Fruit fly (Drosophila melanogaster) whole organism, prepupa: ENCODE results near the gene ghi.

Source experiments
- Blimp-1 ChIP-seq: fragments of 200-800 bp; sonication (Bioruptor generic); optimal IDR thresholded peaks from 3 replicates; lab custom pipeline; 2017; ENCODE audit warnings: missing biosample characterization, missing genetic modification characterization, mild to moderate bottlenecking, moderate library complexity, missing genetic modification reagents
- CG10631 ChIP-seq: fragments of 200-800 bp; sonication (Bioruptor generic); optimal IDR thresholded peaks from 2 replicates; lab custom pipeline; 2016; ENCODE audit warnings: missing biosample characterization, missing genetic modification characterization
- CG10669 ChIP-seq: fragments of 200-800 bp; sonication (Bioruptor generic); optimal IDR thresholded peaks from 3 replicates; lab custom pipeline; 2018; ENCODE audit warnings: missing biosample characterization, mild to moderate bottlenecking, missing genetic modification characterization, moderate library complexity
- CG11762 ChIP-seq: fragments of 200-800 bp; sonication (Bioruptor generic); optimal IDR thresholded peaks from 3 replicates; lab custom pipeline; 2016; ENCODE audit warnings: missing biosample characterization, missing genetic modification characterization; ENCODE audit not compliant: insufficient read depth
- CG11902 ChIP-seq: fragments of 200-800 bp; sonication (Bioruptor generic); optimal IDR thresholded peaks from 3 replicates; lab custom pipeline; 2016; ENCODE audit warnings: missing biosample characterization, missing genetic modification characterization
- CG15336 ChIP-seq: fragments of 200-800 bp; sonication (Bioruptor generic); IDR thresholded peaks from 2 replicates; pipeline ENCODE4 v1.3.6; 2022; ENCODE audit warnings: missing biosample characterization, missing genetic modification characterization
- CG1621 ChIP-seq: fragments of 200-800 bp; sonication (Bioruptor generic); optimal IDR thresholded peaks from 3 replicates; lab custom pipeline; 2018; ENCODE audit warnings: missing biosample characterization, mild to moderate bottlenecking, missing genetic modification characterization
- CG16779 ChIP-seq: fragments of 200-800 bp; sonication (Bioruptor generic); optimal IDR thresholded peaks from 3 replicates; lab custom pipeline; 2017; ENCODE audit warnings: missing biosample characterization, mild to moderate bottlenecking, missing genetic modification characterization
- CG3032 ChIP-seq: fragments of 200-800 bp; optimal IDR thresholded peaks from 2 replicates; lab custom pipeline; 2019; ENCODE audit warnings: missing biosample characterization, mild to moderate bottlenecking, missing genetic modification characterization, moderate library complexity
- CG31627 ChIP-seq: fragments of 200-800 bp; sonication (Bioruptor generic); optimal IDR thresholded peaks from 3 replicates; lab custom pipeline; 2016; ENCODE audit warnings: missing biosample characterization, missing genetic modification characterization
- CG32006 ChIP-seq: fragments of 200-800 bp; sonication (Bioruptor generic); optimal IDR thresholded peaks from 3 replicates; lab custom pipeline; 2017; ENCODE audit warnings: missing biosample characterization, mild to moderate bottlenecking, missing genetic modification characterization
- CG34406 ChIP-seq: fragments of 200-800 bp; sonication (Bioruptor generic); optimal IDR thresholded peaks from 3 replicates; lab custom pipeline; 2016; ENCODE audit warnings: missing biosample characterization, missing genetic modification characterization
- CG6163 ChIP-seq: fragments of 200-800 bp; sonication (Bioruptor generic); IDR thresholded peaks from 3 replicates; pipeline ENCODE4 v1.3.6; 2022; ENCODE audit warnings: missing biosample characterization, missing genetic modification characterization
- CG6276 ChIP-seq: fragments of 200-800 bp; sonication (Bioruptor generic); optimal IDR thresholded peaks from 2 replicates; lab custom pipeline; 2017; ENCODE audit warnings: missing biosample characterization, mild to moderate bottlenecking, missing genetic modification characterization
- CG6792 ChIP-seq: fragments of 200-800 bp; sonication (Bioruptor generic); optimal IDR thresholded peaks from 3 replicates; lab custom pipeline; 2016; ENCODE audit warnings: missing biosample characterization, missing genetic modification characterization
- CG6808 ChIP-seq: fragments of 200-800 bp; sonication (Bioruptor generic); optimal IDR thresholded peaks from 3 replicates; lab custom pipeline; 2017; ENCODE audit warnings: missing biosample characterization, missing genetic modification characterization, mild to moderate bottlenecking, moderate library complexity, missing genetic modification reagents
- CG6854 ChIP-seq: fragments of 200-800 bp; sonication (Bioruptor generic); optimal IDR thresholded peaks from 2 replicates; lab custom pipeline; 2017; ENCODE audit warnings: missing biosample characterization, mild to moderate bottlenecking, missing genetic modification characterization
- CG7368 ChIP-seq: fragments of 200-800 bp; sonication (Bioruptor generic); optimal IDR thresholded peaks from 3 replicates; lab custom pipeline; 2016; ENCODE audit warnings: missing biosample characterization, missing genetic modification characterization
- CG8119 ChIP-seq: fragments of 200-800 bp; sonication (Bioruptor generic); IDR thresholded peaks from 3 replicates; pipeline ENCODE4 v1.3.6; 2022; ENCODE audit warnings: missing biosample characterization, missing genetic modification characterization
- CG8319 ChIP-seq: fragments of 200-800 bp; sonication (Bioruptor generic); optimal IDR thresholded peaks from 3 replicates; lab custom pipeline; 2016; ENCODE audit warnings: missing biosample characterization, missing genetic modification characterization
- CG8632 ChIP-seq: fragments of 200-800 bp; sonication (Bioruptor generic); optimal IDR thresholded peaks from 3 replicates; lab custom pipeline; 2016; ENCODE audit warnings: missing biosample characterization, missing genetic modification characterization
- CG9139 ChIP-seq: fragments of 200-800 bp; sonication (Bioruptor generic); optimal IDR thresholded peaks from 3 replicates; lab custom pipeline; 2017; ENCODE audit warnings: missing biosample characterization, mild to moderate bottlenecking, missing genetic modification characterization
- Eip75B ChIP-seq: fragments of 200-800 bp; sonication (Bioruptor generic); optimal IDR thresholded peaks from 3 replicates; lab custom pipeline; 2016; ENCODE audit warnings: missing biosample characterization, missing genetic modification characterization
- Eip78C ChIP-seq: fragments of 200-800 bp; sonication (Bioruptor generic); peaks from one replicate; lab custom pipeline; 2016; ENCODE audit warnings: missing biosample characterization, missing genetic modification characterization
- Eip93F ChIP-seq: fragments of 200-800 bp; sonication (Bioruptor generic); optimal IDR thresholded peaks from 2 replicates; lab custom pipeline; 2016; ENCODE audit warnings: missing biosample characterization, mild to moderate bottlenecking, missing genetic modification characterization
- Ets21C ChIP-seq: fragments of 200-800 bp; sonication (Bioruptor generic); optimal IDR thresholded peaks from 3 replicates; lab custom pipeline; 2016; ENCODE audit warnings: missing biosample characterization, missing genetic modification characterization
- Ets96B ChIP-seq: fragments of 200-800 bp; optimal IDR thresholded peaks from 2 replicates; lab custom pipeline; 2019; ENCODE audit warnings: missing biosample characterization, mild to moderate bottlenecking, missing genetic modification characterization, moderate library complexity
- Hr38 ChIP-seq: sonication (Bioruptor generic); optimal IDR thresholded peaks from 2 replicates; lab custom pipeline; 2016; ENCODE audit warnings: missing biosample characterization, missing genetic modification characterization
- Hr39 ChIP-seq: fragments of 200-800 bp; sonication (Bioruptor generic); optimal IDR thresholded peaks from 2 replicates; lab custom pipeline; 2016; ENCODE audit warnings: missing biosample characterization, missing genetic modification characterization
- Hr4 ChIP-seq: fragments of 200-800 bp; sonication (Bioruptor generic); optimal IDR thresholded peaks from 3 replicates; lab custom pipeline; 2016; ENCODE audit warnings: missing biosample characterization, missing genetic modification characterization
- Lpt ChIP-seq: fragments of 200-800 bp; sonication (Bioruptor generic); optimal IDR thresholded peaks from 3 replicates; lab custom pipeline; 2016; ENCODE audit warnings: missing biosample characterization, missing genetic modification characterization
- Met ChIP-seq: fragments of 200-800 bp; sonication (Bioruptor generic); optimal IDR thresholded peaks from 3 replicates; lab custom pipeline; 2016; ENCODE audit warnings: missing biosample characterization, missing genetic modification characterization
- OdsH ChIP-seq: fragments of 200-800 bp; sonication (Bioruptor generic); optimal IDR thresholded peaks from 3 replicates; lab custom pipeline; 2016; ENCODE audit warnings: missing biosample characterization, missing genetic modification characterization
- Smox ChIP-seq: fragments of 200-800 bp; sonication (Bioruptor generic); optimal IDR thresholded peaks from 3 replicates; lab custom pipeline; 2016; ENCODE audit warnings: missing biosample characterization, missing genetic modification characterization
- Sox102F ChIP-seq: fragments of 200-800 bp; sonication (Bioruptor generic); optimal IDR thresholded peaks from 2 replicates; lab custom pipeline; 2016; ENCODE audit warnings: missing biosample characterization, mild to moderate bottlenecking, missing genetic modification characterization
- Sox14 ChIP-seq: fragments of 200-800 bp; sonication (Bioruptor generic); optimal IDR thresholded peaks from 3 replicates; lab custom pipeline; 2016; ENCODE audit warnings: missing biosample characterization, missing genetic modification characterization
- Sox15 ChIP-seq: fragments of 200-800 bp; sonication (Bioruptor generic); optimal IDR thresholded peaks from 3 replicates; lab custom pipeline; 2016; ENCODE audit warnings: missing biosample characterization, missing genetic modification characterization
- achi ChIP-seq: fragments of 200-800 bp; sonication (Bioruptor generic); optimal IDR thresholded peaks from 3 replicates; lab custom pipeline; 2016; ENCODE audit warnings: missing biosample characterization, missing genetic modification characterization
- acj6 ChIP-seq: fragments of 200-800 bp; sonication (Bioruptor generic); optimal IDR thresholded peaks from 3 replicates; lab custom pipeline; 2016; ENCODE audit warnings: missing biosample characterization, missing genetic modification characterization
- cyc ChIP-seq: fragments of 200-800 bp; sonication (Bioruptor generic); optimal IDR thresholded peaks from 3 replicates; lab custom pipeline; 2016; ENCODE audit warnings: missing biosample characterization, missing genetic modification characterization
- dac ChIP-seq: fragments of 200-800 bp; sonication (Bioruptor generic); optimal IDR thresholded peaks from 2 replicates; lab custom pipeline; 2017; ENCODE audit warnings: missing biosample characterization, mild to moderate bottlenecking, missing genetic modification characterization
- dsx ChIP-seq: fragments of 200-800 bp; optimal IDR thresholded peaks from 3 replicates; lab custom pipeline; 2019; ENCODE audit warnings: missing biosample characterization, mild to moderate bottlenecking, missing genetic modification characterization, moderate library complexity; ENCODE audit not compliant: poor library complexity, severe bottlenecking
- fd59A ChIP-seq: fragments of 200-800 bp; sonication (Bioruptor generic); optimal IDR thresholded peaks from 2 replicates; lab custom pipeline; 2017; ENCODE audit warnings: missing biosample characterization, mild to moderate bottlenecking, missing genetic modification characterization, missing genetic modification reagents
- fd85E ChIP-seq: fragments of 200-800 bp; sonication (Bioruptor generic); optimal IDR thresholded peaks from 3 replicates; lab custom pipeline; 2016; ENCODE audit warnings: missing biosample characterization, missing genetic modification characterization
- fkh ChIP-seq: fragments of 200-800 bp; sonication (Bioruptor generic); optimal IDR thresholded peaks from 3 replicates; lab custom pipeline; 2017; ENCODE audit warnings: missing biosample characterization, mild to moderate bottlenecking, missing genetic modification characterization, moderate library complexity
- lz ChIP-seq: fragments of 200-800 bp; sonication (Bioruptor generic); optimal IDR thresholded peaks from 3 replicates; lab custom pipeline; 2016; ENCODE audit warnings: missing biosample characterization, missing genetic modification characterization
- net ChIP-seq: fragments of 200-800 bp; sonication (Bioruptor generic); optimal IDR thresholded peaks from 3 replicates; lab custom pipeline; 2016; ENCODE audit warnings: missing biosample characterization, missing genetic modification characterization
- pdm3 ChIP-seq: fragments of 200-800 bp; sonication (Bioruptor generic); optimal IDR thresholded peaks from 3 replicates; lab custom pipeline; 2016; ENCODE audit warnings: missing biosample characterization, missing genetic modification characterization
- salr ChIP-seq, 2 experiments: fragments of 200-800 bp; sonication (Bioruptor generic); optimal IDR thresholded peaks; 3 replicates each; lab custom pipeline; 2016 to 2018; ENCODE audit warnings: missing biosample characterization in 2 of 2, missing genetic modification characterization in 2 of 2, mild to moderate bottlenecking in 1 of 2
- spab ChIP-seq: fragments of 200-800 bp; sonication (Bioruptor generic); optimal IDR thresholded peaks from 2 replicates; lab custom pipeline; 2017; ENCODE audit warnings: missing biosample characterization, mild to moderate bottlenecking, missing genetic modification characterization, missing genetic modification reagents
- svp ChIP-seq: fragments of 200-800 bp; sonication (Bioruptor generic); peaks from one replicate; lab custom pipeline; 2016; ENCODE audit warnings: missing biosample characterization, missing genetic modification characterization
- vri ChIP-seq: fragments of 200-800 bp; sonication (Bioruptor generic); optimal IDR thresholded peaks from 3 replicates; lab custom pipeline; 2016; ENCODE audit warnings: missing biosample characterization, mild to moderate bottlenecking, missing genetic modification characterization

ghi gene

DNA sequence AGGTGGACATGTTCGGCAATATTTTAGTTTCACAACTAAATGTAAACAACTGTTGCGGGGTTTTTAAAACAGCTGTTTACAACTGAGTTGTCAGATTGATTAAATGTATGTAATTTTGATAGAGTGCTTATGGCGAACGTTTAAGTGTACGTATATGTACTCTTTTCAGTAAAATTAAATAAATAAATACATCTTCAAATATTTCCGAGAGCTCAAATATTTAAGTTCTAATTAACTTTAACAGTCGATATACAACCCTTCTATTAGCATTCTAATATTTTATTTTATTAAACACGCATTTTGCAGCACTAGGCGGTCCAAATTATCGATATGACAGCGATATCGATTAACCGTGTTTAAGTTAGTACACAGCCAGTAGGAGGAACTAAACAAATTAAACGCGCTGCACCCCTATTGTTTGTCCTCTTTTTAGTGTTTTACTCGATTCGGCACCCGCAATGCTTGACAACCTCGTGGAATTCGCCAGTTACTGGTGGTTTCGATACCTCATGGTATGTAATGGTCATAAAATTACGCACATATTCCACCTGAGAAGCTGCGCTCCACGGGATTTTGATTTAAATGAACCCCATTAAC lies at the start of gene ghi, which contains the start of gene CG3448:
Gene ghi (plus strand): TSS at position 355 of the 597 bp plus-strand sequence.
Gene CG3448 (minus strand): TSS at position 51 of the 597 bp plus-strand sequence.
- TF ChIP-seq fd85E (GFP tag; lab: Kevin White, UChicago) (peak; percentile 22), Hr39 (GFP tag; lab: Kevin White, UChicago) (peak; percentile 28), fd59A (GFP tag; lab: Kevin White, UChicago) (no peak), CG10631 (GFP tag; lab: Kevin White, UChicago) (no peak), Ets21C (GFP tag; lab: Kevin White, UChicago) (peak; percentile 31), achi (GFP tag; lab: Kevin White, UChicago) (peak; percentile 60), spab (GFP tag; lab: Kevin White, UChicago) (no peak), vri (GFP tag; lab: Kevin White, UChicago) (peak; percentile 32), Eip78C (peak; percentile 89), CG11902 (no peak), Eip75B (GFP tag; lab: Kevin White, UChicago) (peak; percentile 72), Eip93F (peak; percentile 64), Sox102F (GFP tag; lab: Kevin White, UChicago) (no peak), dac (GFP tag; lab: Kevin White, UChicago) (no peak), svp (GFP tag; lab: Kevin White, UChicago) (peak; percentile 84), Hr38 (no peak), CG32006 (no peak), CG6276 (no peak), CG11762 (GFP tag; lab: Kevin White, UChicago) (peak; percentile 49), OdsH (GFP tag; lab: Kevin White, UChicago) (no peak), net (GFP tag; lab: Kevin White, UChicago) (peak; percentile 47), pdm3 (no peak), Sox15 (GFP tag; lab: Kevin White, UChicago) (no peak), acj6 (GFP tag; lab: Kevin White, UChicago) (peak; percentile 58), Hr4 (peak; percentile 66), CG34406 (GFP tag; lab: Kevin White, UChicago) (peak; percentile 19), CG6854 (GFP tag; lab: Kevin White, UChicago) (peak; percentile 22), CG6808 (GFP tag; lab: Kevin White, UChicago) (peak; percentile 52), fkh (GFP tag; lab: Kevin White, UChicago) (peak; percentile 94), CG6163 (no peak), CG7368 (GFP tag; lab: Kevin White, UChicago) (peak; percentile 54), cyc (peak; percentile 67), CG1621 (tag; lab: Kevin White, UChicago) (peak; percentile 11), CG6792 (GFP tag; lab: Kevin White, UChicago) (peak; percentile 48), CG10669 (GFP tag; lab: Kevin White, UChicago) (peak; percentile 32), CG8119 (GFP tag; lab: Robert Waterston, UW) (no peak), Lpt (GFP tag; lab: Kevin White, UChicago) (peak; percentile 56), Smox (GFP tag; lab: Kevin White, UChicago) (no peak), CG16779 (tag; lab: Kevin White, UChicago) (no peak), Blimp-1 (GFP tag; lab: Kevin White, UChicago) (peak; percentile 25), salr (GFP tag; optimal IDR thresholded peaks at IDR 0.05; lab: Kevin White, UChicago) (no peak), CG15336 (GFP tag; lab: Robert Waterston, UW) (0 out of 2 replicates have a peak, but pooled peaks have one; percentile 25), lz (GFP tag; lab: Kevin White, UChicago) (peak; percentile 61), Ets96B (tag; lab: Kevin White, UChicago) (peak; percentile 56), CG9139 (GFP tag; lab: Kevin White, UChicago) (no peak), CG31627 (GFP tag; lab: Kevin White, UChicago) (peak; percentile 23), Sox14 (GFP tag; lab: Kevin White, UChicago) (peak; percentile 30), CG8319 (GFP tag; lab: Kevin White, UChicago) (no peak), CG8632 (GFP tag; lab: Kevin White, UChicago) (peak; percentile 9), Met (peak; percentile 63), dsx (GFP tag; lab: Kevin White, UChicago) (peak; percentile 58), CG3032 (tag; lab: Kevin White, UChicago) (peak; percentile 70)
